Worm (Caenorhabditis elegans): ENCODE data around the gene Y49A3A.3.

Y49A3A.3 gene

ce11 chrV:14350949-14351348 is 3.3 kb upstream of the Y49A3A.3 start (continued):
- TF ChIP-seq mdt-29 (GFP tag; IDR thresholded peaks at IDR 0.05) (peak; percentile 59; the same call in 1 of the 2 replicates), madf-9 (GFP tag; conservative IDR thresholded peaks at IDR 0.05) (0 out of 2 replicates have a peak, but pooled peaks have one; percentile 38), snpc-4 (tag; optimal IDR thresholded peaks at IDR 0.05) (no peak), ama-1 (optimal IDR thresholded peaks at IDR 0.05) (peak; percentile 18), madf-5 (GFP tag; IDR thresholded peaks at IDR 0.05) (no peak), snpc-1.2 (GFP tag; IDR thresholded peaks at IDR 0.05) (no peak), dve-1 (tag; optimal IDR thresholded peaks at IDR 0.05; ENCODE audit: insufficient read depth) (peak; percentile 56), skn-1 (tag; optimal IDR thresholded peaks at IDR 0.05) (no peak), ces-1 (GFP tag; optimal IDR thresholded peaks at IDR 0.05) (peak; percentile 1), Y5F2A.4 (GFP tag; optimal IDR thresholded peaks at IDR 0.05) (no peak), nhr-77 (tag; optimal IDR thresholded peaks at IDR 0.05) (peak; percentile 87), spr-1 (tag; optimal IDR thresholded peaks at IDR 0.05) (peak; percentile 42), unc-130 (GFP tag; optimal IDR thresholded peaks at IDR 0.05) (no peak), dpl-1 (GFP tag; optimal IDR thresholded peaks at IDR 0.05) (peak; percentile 74), unc-62 (GFP tag; optimal IDR thresholded peaks at IDR 0.05 in 1 of 2) (no peak), unc-62 (tag; optimal IDR thresholded peaks at IDR 0.05) (no peak), nhr-237 (tag; optimal IDR thresholded peaks at IDR 0.05) (no peak), aha-1 (tag) (peak; percentile 99), Y105C5A.15 (GFP tag; IDR thresholded peaks at IDR 0.05) (no peak), ceh-82 (tag; optimal IDR thresholded peaks at IDR 0.05) (no peak), dmd-9 (GFP tag; IDR thresholded peaks at IDR 0.05) (peak; percentile 63; the same call in 1 of the 2 replicates), zag-1 (tag; optimal IDR thresholded peaks at IDR 0.05) (no peak), zfp-3 (GFP tag; conservative IDR thresholded peaks at IDR 0.05) (no peak), lim-7 (GFP tag; IDR thresholded peaks at IDR 0.05) (0 out of 2 replicates have a peak, but pooled peaks have one; percentile 40), lin-13 (GFP tag; optimal IDR thresholded peaks at IDR 0.05) (peak; percentile 87), D1046.2 (GFP tag; IDR thresholded peaks at IDR 0.05) (peak; percentile 61; the same call in 1 of the 2 replicates), Y75B8A.6 (GFP tag; IDR thresholded peaks at IDR 0.05) (no peak), rbr-2 (tag; optimal IDR thresholded peaks at IDR 0.05) (peak; percentile 86), F10B5.3 (tag; optimal IDR thresholded peaks at IDR 0.05) (no peak), lir-3 (tag; optimal IDR thresholded peaks at IDR 0.05) (no peak), daf-19 (GFP tag; conservative IDR thresholded peaks at IDR 0.05) (no peak), hlh-30 (tag; optimal IDR thresholded peaks at IDR 0.05; ENCODE audit: insufficient read depth) (peak; percentile 67), dmd-6 (GFP tag; IDR thresholded peaks at IDR 0.05) (peak; percentile 88), vab-7 (GFP tag; IDR thresholded peaks at IDR 0.05) (peak; percentile 70), nhr-48 (tag; optimal IDR thresholded peaks at IDR 0.05) (peak; percentile 46), ctbp-1 (GFP tag; IDR thresholded peaks at IDR 0.05) (peak; percentile 62; the same call in 1 of the 2 replicates), nhr-10 (tag; optimal IDR thresholded peaks at IDR 0.05) (peak; percentile 59), pqm-1 (tag; optimal IDR thresholded peaks at IDR 0.05) (peak; percentile 81), T26A8.4 (GFP tag; IDR thresholded peaks at IDR 0.05) (peak; percentile 45; the same call in 1 of the 2 replicates), lin-38 (GFP tag; IDR thresholded peaks at IDR 0.05) (peak; percentile 92), pha-4 (GFP tag; IDR thresholded peaks at IDR 0.05) (peak; percentile 11; the same call in 1 of the 2 replicates), pha-4 (tag; optimal IDR thresholded peaks at IDR 0.05) (no peak), daf-8 (GFP tag; IDR thresholded peaks at IDR 0.05) (no peak), ceh-32 (tag; optimal IDR thresholded peaks at IDR 0.05; ENCODE audit: poor library complexity) (no peak), Y48G9A.11 (GFP tag; IDR thresholded peaks at IDR 0.05) (no peak), ztf-7 (tag; optimal IDR thresholded peaks at IDR 0.05) (no peak), php-3 (GFP tag; IDR thresholded peaks at IDR 0.05) (no peak), set-16 (GFP tag; IDR thresholded peaks at IDR 0.05) (peak; percentile 94), fkh-10 (GFP tag; optimal IDR thresholded peaks at IDR 0.05) (peak; percentile 35), daf-16 (GFP tag; optimal IDR thresholded peaks at IDR 0.05) (no peak), daf-16 (tag; optimal IDR thresholded peaks at IDR 0.05) (peak; percentile 60), mes-2 (tag; optimal IDR thresholded peaks at IDR 0.05; ENCODE audit: poor library complexity, severe bottlenecking) (peak; percentile 84), nhr-102 (tag; optimal IDR thresholded peaks at IDR 0.05) (peak; percentile 11)

All from whole organism, L4 larva.